Worm (Caenorhabditis elegans): Measurements from ENCODE around the gene dos-3.

- no peak for TF ChIP-seq W03F9.2 (tag; optimal IDR thresholded peaks at IDR 0.05)
- TF ChIP-seq him-1 (tag; optimal IDR thresholded peaks at IDR 0.05) = no peak
These were observed 33.0 kb upstream of the dos-3 start, which contains the start of the genes T24C4.3 and clc-20 for ce11 chrIII:872373-872772.

Measured in whole organism, L4/young adult.